Fruit fly (Drosophila melanogaster): ENCODE results near the gene retm.

- TF ChIP-seq usp (GFP tag; optimal IDR thresholded peaks at IDR 0.05) (no peak), Dll (optimal IDR thresholded peaks at IDR 0.05) (no peak), CG8478 (optimal IDR thresholded peaks at IDR 0.05) (no peak), psq (optimal IDR thresholded peaks at IDR 0.05) (no peak), EcR (GFP tag; optimal IDR thresholded peaks at IDR 0.05) (no peak), pan (optimal IDR thresholded peaks at IDR 0.05) (no peak)
Observed at dm6 chr2L:6503724-6504037, 48.0 kb upstream of the retm start.
